Worm (Caenorhabditis elegans) whole organism, early embryonic: ENCODE data around the gene nhr-59.

Experiments used
- B0310.2 ChIP-seq: sonication (generic microtip); optimal IDR thresholded peaks from 2 replicates; lab custom pipeline; 2016; ENCODE audit warnings: mild to moderate bottlenecking, missing genetic modification characterization, missing compliant biosample characterization
- F13C5.2 ChIP-seq: sonication (generic microtip); optimal IDR thresholded peaks from 2 replicates; lab custom pipeline; 2017; ENCODE audit warnings: mild to moderate bottlenecking, missing genetic modification characterization, inconsistent platforms, missing compliant biosample characterization
- aly-1 ChIP-seq: sonication (generic microtip); optimal IDR thresholded peaks from 2 replicates; lab custom pipeline; 2016; ENCODE audit warnings: missing genetic modification characterization, missing compliant biosample characterization
- ama-1 ChIP-seq: fragments of 150-350 bp; optimal IDR thresholded peaks from 2 replicates; lab custom pipeline; 2014
- ceh-13 ChIP-seq: fragments of 200-800 bp; sonication (Bioruptor generic); optimal IDR thresholded peaks from 2 replicates; lab custom pipeline; 2018; ENCODE audit warnings: mild to moderate bottlenecking, missing genetic modification characterization, missing compliant biosample characterization
- ceh-36 ChIP-seq: sonication (generic microtip); optimal IDR thresholded peaks from 2 replicates; lab custom pipeline; 2016; ENCODE audit warnings: missing genetic modification characterization, inconsistent platforms, missing compliant biosample characterization
- ets-7 ChIP-seq: sonication (generic microtip); optimal IDR thresholded peaks from 2 replicates; lab custom pipeline; 2016; ENCODE audit warnings: missing genotype, missing genetic modification characterization, missing compliant biosample characterization
- flt-1 ChIP-seq: fragments of 200-800 bp; sonication (Bioruptor generic); IDR thresholded peaks from 2 replicates; pipeline ENCODE4 v1.3.6; 2022; ENCODE audit warnings: missing genetic modification characterization, missing compliant biosample characterization
- hmbx-1 ChIP-seq: sonication (generic microtip); optimal IDR thresholded peaks from 2 replicates; lab custom pipeline; 2016; ENCODE audit warnings: mild to moderate bottlenecking, missing genetic modification characterization, missing compliant biosample characterization
- hmg-4 ChIP-seq: fragments of 200-800 bp; sonication (Bioruptor generic); optimal IDR thresholded peaks from 2 replicates; lab custom pipeline; 2018; ENCODE audit warnings: mild to moderate bottlenecking, missing genetic modification characterization, missing compliant biosample characterization
- hnd-1 ChIP-seq: sonication (generic microtip); optimal IDR thresholded peaks from 2 replicates; lab custom pipeline; 2016; ENCODE audit warnings: missing genetic modification characterization, missing compliant biosample characterization
- pes-1 ChIP-seq: fragments of 200-800 bp; sonication (Bioruptor generic); IDR thresholded peaks from 2 replicates; pipeline ENCODE4 v1.3.6; 2022; ENCODE audit warnings: missing genetic modification reagents, missing genetic modification characterization, missing compliant biosample characterization
- scrt-1 ChIP-seq: fragments of 200-800 bp; sonication (Bioruptor generic); IDR thresholded peaks from 2 replicates; pipeline ENCODE4 v1.3.6; 2022; ENCODE audit warnings: missing genetic modification characterization, missing compliant biosample characterization
- sea-1 ChIP-seq: fragments of 200-800 bp; sonication (Bioruptor generic); conservative IDR thresholded peaks from 2 replicates; pipeline ENCODE4 v1.3.6; 2022; ENCODE audit warnings: missing genetic modification characterization, missing compliant biosample characterization
- tbx-11 ChIP-seq: fragments of 200-800 bp; sonication (Bioruptor generic); IDR thresholded peaks from 2 replicates; pipeline ENCODE4 v1.3.6; 2022; ENCODE audit warnings: missing genetic modification characterization, missing compliant biosample characterization
- tbx-37 ChIP-seq: fragments of 200-800 bp; sonication (Bioruptor generic); conservative IDR thresholded peaks from 2 replicates; pipeline ENCODE4 v1.3.6; 2022; ENCODE audit warnings: missing genetic modification reagents, missing genetic modification characterization, missing compliant biosample characterization
- tra-4 ChIP-seq: sonication (generic microtip); optimal IDR thresholded peaks from 2 replicates; lab custom pipeline; 2017; ENCODE audit warnings: missing genetic modification characterization, missing compliant biosample characterization

Gene nhr-59

ce11 chrV:2306383-2306782 lies 28.3 kb upstream of the nhr-59 start:
- TF ChIP-seq ceh-13 (GFP tag; lab: Kevin White, UChicago) = no peak
- no peak for TF ChIP-seq ets-7
- TF ChIP-seq hmg-4 (GFP tag; lab: Kevin White, UChicago) = no peak
- no peak for TF ChIP-seq hnd-1
- TF ChIP-seq pes-1 = no peak
- TF ChIP-seq B0310.2 (tag; lab: Kevin White, UChicago) = no peak
- no peak for TF ChIP-seq tbx-11
- no peak for TF ChIP-seq scrt-1 (GFP tag; lab: Robert Waterston, UW)
- no peak for TF ChIP-seq sea-1 (GFP tag; lab: Robert Waterston, UW)
- TF ChIP-seq tbx-37 (GFP tag; lab: Robert Waterston, UW) = no peak
- TF ChIP-seq aly-1 (tag; lab: Kevin White, UChicago) = no peak
- TF ChIP-seq flt-1 (GFP tag; lab: Robert Waterston, UW) = no peak
- no peak for TF ChIP-seq ama-1 (lab: Kevin White, UChicago)
- TF ChIP-seq tra-4 = no peak
- TF ChIP-seq hmbx-1 (tag; lab: Kevin White, UChicago) = no peak
- no peak for TF ChIP-seq F13C5.2

ce11 chrV:2303775-2304174 lies 25.7 kb upstream of the nhr-59 start, which contains the start of gene irld-15:
TSS of gene irld-15 (minus strand) at chrV:2303875.
- TF ChIP-seq ets-7 (no peak), hmg-4 (GFP tag; lab: Kevin White, UChicago) (no peak), pes-1 (no peak), tra-4 (no peak), ama-1 (lab: Kevin White, UChicago) (no peak), scrt-1 (GFP tag; lab: Robert Waterston, UW) (no peak), flt-1 (GFP tag; lab: Robert Waterston, UW) (no peak), hnd-1 (no peak), ceh-36 (tag; lab: Kevin White, UChicago) (no peak), F13C5.2 (no peak), tbx-37 (GFP tag; lab: Robert Waterston, UW) (no peak)

DNA sequence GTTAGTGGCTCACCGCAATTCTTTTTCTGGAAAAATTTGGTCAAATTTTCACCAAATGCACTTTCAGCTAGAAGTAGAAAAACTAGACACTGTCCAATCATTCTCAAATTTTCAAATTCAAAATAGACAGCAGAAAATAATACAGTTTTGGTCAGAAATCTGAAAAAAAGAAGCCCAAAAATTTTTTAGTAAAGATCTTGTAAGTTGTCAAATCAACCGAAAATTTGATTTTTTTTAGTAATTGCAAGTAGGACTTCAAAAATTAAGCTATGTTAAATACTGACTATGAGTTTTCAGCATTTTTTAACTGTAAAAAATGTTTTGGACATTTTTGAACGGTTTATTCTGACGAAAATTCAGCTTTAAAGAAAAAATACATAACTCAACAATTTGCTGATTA lies 22.8 kb upstream of the nhr-59 start, which contains the start of gene Y19D10B.8:
TSS of gene Y19D10B.8 (minus strand) at position 101 of the 400 bp plus-strand sequence.
- TF ChIP-seq ama-1 (lab: Kevin White, UChicago) = no peak
- no peak for TF ChIP-seq hmbx-1 (tag; lab: Kevin White, UChicago)
- no peak for TF ChIP-seq tbx-11

ce11 chrV:2294577-2294976 lies 16.5 kb upstream of the nhr-59 start, which contains the start of gene nhr-226:
TSS of gene nhr-226 (plus strand) at chrV:2294877.
- TF ChIP-seq scrt-1 (GFP tag; lab: Robert Waterston, UW) (no peak), B0310.2 (tag; lab: Kevin White, UChicago) (no peak), ets-7 (no peak), hnd-1 (no peak), hmg-4 (GFP tag; lab: Kevin White, UChicago) (no peak), F13C5.2 (no peak), ceh-36 (tag; lab: Kevin White, UChicago) (no peak), tbx-37 (GFP tag; lab: Robert Waterston, UW) (no peak), flt-1 (GFP tag; lab: Robert Waterston, UW) (no peak), hmbx-1 (tag; lab: Kevin White, UChicago) (no peak), aly-1 (tag; lab: Kevin White, UChicago) (no peak)

DNA sequence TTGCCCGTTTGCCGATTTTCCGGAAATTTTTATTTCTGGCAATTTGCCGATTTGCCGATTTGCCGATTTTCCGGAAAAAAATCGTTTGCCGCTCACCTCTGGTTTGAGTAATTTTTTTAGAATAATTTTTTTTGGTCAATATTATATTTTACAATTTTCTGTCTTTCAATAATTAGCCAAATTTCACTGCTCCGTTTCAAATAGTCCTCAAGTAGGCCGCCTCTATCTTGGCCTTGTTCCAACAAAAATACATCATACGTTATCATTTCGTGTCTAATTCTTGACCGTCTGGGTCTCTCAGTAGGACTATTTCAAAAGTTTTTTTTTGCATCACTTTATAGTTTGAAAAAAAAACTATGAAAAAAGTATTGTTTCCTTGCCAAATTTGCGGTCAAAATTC lies 14.2 kb upstream of the nhr-59 start, which contains the start of gene nhr-115:
TSS of gene nhr-115 (plus strand) at position 301 of the 400 bp plus-strand sequence.
- no peak for TF ChIP-seq scrt-1 (GFP tag; lab: Robert Waterston, UW)

ce11 chrV:2290329-2290728 lies 12.3 kb upstream of the nhr-59 start, which contains the start of gene nhr-225:
TSS of gene nhr-225 (minus strand) at chrV:2290474.
- no peak for TF ChIP-seq ama-1 (lab: Kevin White, UChicago)

DNA sequence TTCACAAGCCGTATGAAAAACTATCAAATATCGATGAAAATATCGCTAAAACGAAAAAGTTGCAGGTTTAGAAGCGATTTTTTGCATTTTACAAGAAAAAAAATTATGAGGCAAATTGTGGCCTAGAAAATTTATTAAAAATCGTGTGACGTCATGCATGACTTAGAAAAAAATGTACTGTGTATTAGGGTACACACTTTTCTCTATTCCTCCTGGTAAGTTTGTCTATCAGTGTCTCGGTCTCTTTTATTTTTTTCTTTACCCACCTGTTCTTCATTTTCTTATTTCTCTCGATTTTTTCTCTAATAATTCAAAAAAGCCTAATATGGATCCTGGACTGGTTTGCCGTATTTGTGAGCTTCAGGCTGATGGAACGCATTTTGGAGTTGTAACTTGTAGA lies 7.0 kb upstream of the nhr-59 start, which contains the start of gene nhr-227:
TSS of gene nhr-227 (plus strand) at position 326 of the 400 bp plus-strand sequence.
- TF ChIP-seq tbx-37 (GFP tag; lab: Robert Waterston, UW) (no peak), flt-1 (GFP tag; lab: Robert Waterston, UW) (no peak), aly-1 (tag; lab: Kevin White, UChicago) (no peak), hmbx-1 (tag; lab: Kevin White, UChicago) (no peak), tra-4 (no peak), hmg-4 (GFP tag; lab: Kevin White, UChicago) (no peak), scrt-1 (GFP tag; lab: Robert Waterston, UW) (no peak), B0310.2 (tag; lab: Kevin White, UChicago) (no peak), tbx-11 (no peak), ets-7 (no peak), hnd-1 (no peak), sea-1 (GFP tag; lab: Robert Waterston, UW) (no peak), F13C5.2 (no peak), ceh-13 (GFP tag; lab: Kevin White, UChicago) (no peak)

DNA sequence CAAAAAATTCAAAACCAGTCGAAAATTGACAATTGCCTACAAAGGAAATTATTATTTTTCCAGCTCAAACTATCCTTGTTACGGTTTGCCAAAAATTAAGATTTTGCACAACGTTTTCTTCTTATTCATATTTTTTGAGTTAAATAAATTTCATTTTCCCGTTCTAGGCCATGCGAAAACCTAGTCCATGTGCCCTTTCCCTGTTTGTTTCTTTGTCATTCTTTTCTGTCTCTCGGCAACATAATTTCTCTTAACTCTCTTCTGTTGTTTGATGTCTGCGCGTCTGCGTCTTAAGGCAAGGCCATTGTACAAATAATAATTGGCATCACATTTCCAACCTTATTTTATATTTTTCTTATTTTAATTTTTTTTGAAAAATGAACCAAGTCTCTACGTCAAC lies 3.4 kb upstream of the nhr-59 start, which contains the start of gene nhr-228:
TSS of gene nhr-228 (plus strand) at position 261 of the 400 bp plus-strand sequence.
- TF ChIP-seq hmbx-1 (tag; lab: Kevin White, UChicago) (no peak), hnd-1 (no peak), tra-4 (no peak), pes-1 (no peak), ama-1 (lab: Kevin White, UChicago) (no peak), ceh-13 (GFP tag; lab: Kevin White, UChicago) (no peak), scrt-1 (GFP tag; lab: Robert Waterston, UW) (no peak)

DNA sequence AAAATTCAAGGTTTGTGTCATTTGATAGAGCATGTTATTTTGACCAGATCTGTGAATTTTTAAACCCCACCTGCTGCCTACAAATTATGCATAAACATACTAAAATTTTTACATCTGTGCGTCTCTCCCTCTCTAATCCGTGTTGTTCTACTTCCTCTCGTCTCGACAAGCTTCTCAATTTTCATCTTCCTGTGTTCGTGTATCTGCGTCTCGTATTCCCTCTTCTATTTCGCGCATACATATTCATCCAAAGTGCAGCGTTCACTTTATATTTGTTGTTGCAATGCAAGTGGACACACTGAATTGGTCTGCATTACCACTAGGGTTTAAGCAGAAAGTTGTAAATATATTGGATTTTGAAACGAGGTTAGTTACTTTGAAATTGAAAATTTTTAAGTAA lies 478 bp upstream of the nhr-59 start, which contains the start of gene fbxa-137:
TSS of gene fbxa-137 (plus strand) at position 274 of the 400 bp plus-strand sequence.
- no peak for TF ChIP-seq B0310.2 (tag; lab: Kevin White, UChicago)
- no peak for TF ChIP-seq ama-1 (lab: Kevin White, UChicago)
- no peak for TF ChIP-seq pes-1
- TF ChIP-seq F13C5.2 = no peak
- TF ChIP-seq sea-1 (GFP tag; lab: Robert Waterston, UW) = no peak
- TF ChIP-seq tbx-11 = no peak
- TF ChIP-seq tbx-37 (GFP tag; lab: Robert Waterston, UW) = no peak
- TF ChIP-seq ets-7 = no peak
- TF ChIP-seq hmbx-1 (tag; lab: Kevin White, UChicago) = no peak
